Worm (Caenorhabditis elegans): ENCODE results near the gene C04C11.1.

C04C11.1 gene

DNA sequence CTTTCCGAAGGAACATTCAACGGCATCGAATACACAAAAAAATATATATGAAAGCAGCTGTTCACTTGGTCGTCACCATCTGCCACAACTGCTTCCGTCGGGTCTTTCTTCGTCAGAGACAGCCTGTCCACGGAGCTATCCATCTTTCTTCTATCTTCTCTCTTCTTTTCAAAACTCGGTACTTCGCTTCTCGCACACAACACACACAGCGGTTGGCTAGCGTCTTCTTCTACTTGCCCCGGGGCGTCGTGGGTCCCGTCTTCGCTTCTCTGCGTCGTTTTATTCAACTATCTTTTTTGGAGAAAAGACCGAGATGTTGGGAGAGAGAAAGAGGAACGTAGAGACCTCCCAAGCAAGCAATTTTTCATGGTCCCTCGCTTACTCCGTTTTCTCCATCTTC is 3.7 kb upstream of the C04C11.1 start:
- TF ChIP-seq nfyb-1 (GFP tag; IDR thresholded peaks at IDR 0.05) (0 out of 2 replicates have a peak, but pooled peaks have one; percentile 37), F57A8.1 (GFP tag; optimal IDR thresholded peaks at IDR 0.05) (no peak), ceh-91 (GFP tag; IDR thresholded peaks at IDR 0.05) (no peak), cebp-2 (GFP tag; IDR thresholded peaks at IDR 0.05) (no peak), let-607 (tag; optimal IDR thresholded peaks at IDR 0.05) (no peak), hmg-1.2 (GFP tag; IDR thresholded peaks at IDR 0.05) (peak; percentile 27; the same call in 1 of the 2 replicates), nhr-120 (GFP tag; IDR thresholded peaks at IDR 0.05) (no peak), attf-5 (GFP tag; optimal IDR thresholded peaks at IDR 0.05) (peak; percentile 12), nhr-90 (tag; optimal IDR thresholded peaks at IDR 0.05) (no peak), rcor-1 (GFP tag; IDR thresholded peaks at IDR 0.05) (peak; percentile 20; the same call in 1 of the 2 replicates), zfh-2 (GFP tag; conservative IDR thresholded peaks at IDR 0.05) (peak; percentile 45; the same call in 1 of the 2 replicates), cebp-1 (GFP tag; IDR thresholded peaks at IDR 0.05) (no peak), cebp-1 (tag; optimal IDR thresholded peaks at IDR 0.05) (peak; percentile 47), K12H6.12 (tag; optimal IDR thresholded peaks at IDR 0.05) (peak; percentile 82), F52B5.7 (tag; optimal IDR thresholded peaks at IDR 0.05) (peak; percentile 19), nfya-1 (tag; optimal IDR thresholded peaks at IDR 0.05; ENCODE audit: borderline replicate concordance, insufficient read depth) (no peak), aptf-2 (GFP tag; conservative IDR thresholded peaks at IDR 0.05) (no peak)

- no peak for TF ChIP-seq pha-4 (tag; optimal IDR thresholded peaks at IDR 0.05)
- TF ChIP-seq nhr-80 (tag; optimal IDR thresholded peaks at IDR 0.05), result peak; percentile 76
- no peak for TF ChIP-seq attf-6 (GFP tag; IDR thresholded peaks at IDR 0.05)
- TF ChIP-seq zfh-2 (GFP tag; conservative IDR thresholded peaks at IDR 0.05), result 0 out of 2 replicates have a peak, but pooled peaks have one; percentile 25
- no peak for TF ChIP-seq F55B11.4 (tag; optimal IDR thresholded peaks at IDR 0.05; ENCODE audit: borderline replicate concordance, insufficient read depth)
- no peak for TF ChIP-seq lir-1 (GFP tag; conservative IDR thresholded peaks at IDR 0.05)
These were observed 4.1 kb downstream of the C04C11.1 start for ce11 chrX:14024400-14024953.

DNA sequence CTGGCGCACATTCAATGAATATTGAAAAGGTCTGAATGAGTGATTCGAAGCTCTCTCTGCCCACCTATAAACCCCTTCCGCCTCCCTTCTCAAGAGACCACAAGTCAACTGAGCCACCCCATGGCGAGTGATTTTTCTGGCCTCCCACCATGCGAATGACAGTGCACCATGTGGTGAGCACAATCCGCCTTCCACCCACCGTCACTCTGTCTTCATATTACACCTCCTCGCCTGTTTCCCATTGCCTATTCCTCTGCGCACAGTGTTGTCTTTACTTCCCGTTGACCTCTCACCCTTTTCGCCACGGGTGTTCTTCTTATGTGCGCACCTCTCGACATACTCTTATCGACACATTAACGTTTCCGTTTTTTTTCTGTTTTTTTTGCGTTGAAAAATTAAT is 6.5 kb downstream of the C04C11.1 start:
- no peak for TF ChIP-seq aptf-3 (GFP tag; IDR thresholded peaks at IDR 0.05)
- no peak for TF ChIP-seq bed-2 (GFP tag; IDR thresholded peaks at IDR 0.05)
- no peak for TF ChIP-seq nhr-90 (tag; optimal IDR thresholded peaks at IDR 0.05)
- no peak for TF ChIP-seq akir-1 (GFP tag; optimal IDR thresholded peaks at IDR 0.05)
- TF ChIP-seq nfya-1 (tag; optimal IDR thresholded peaks at IDR 0.05; ENCODE audit: borderline replicate concordance, insufficient read depth), result no peak
- TF ChIP-seq zfh-2 (GFP tag; conservative IDR thresholded peaks at IDR 0.05), result peak; percentile 34; the same call in 1 of the 2 replicates
- no peak for TF ChIP-seq Y53F4B.3 (GFP tag; IDR thresholded peaks at IDR 0.05)

ce11 chrX:14028492-14028891 is 8.1 kb downstream of the C04C11.1 start:
- TF ChIP-seq let-607 (tag; optimal IDR thresholded peaks at IDR 0.05), result no peak
- TF ChIP-seq nhr-80 (tag; optimal IDR thresholded peaks at IDR 0.05), result no peak
- TF ChIP-seq aptf-2 (GFP tag; conservative IDR thresholded peaks at IDR 0.05), result no peak
- TF ChIP-seq F22D6.2 (tag; optimal IDR thresholded peaks at IDR 0.05), result no peak
- TF ChIP-seq lin-35 (GFP tag; optimal IDR thresholded peaks at IDR 0.05), result no peak
- no peak for TF ChIP-seq Y95B8A.8 (GFP tag; IDR thresholded peaks at IDR 0.05)
- no peak for TF ChIP-seq T26A5.8 (tag; optimal IDR thresholded peaks at IDR 0.05)
- TF ChIP-seq ceh-91 (GFP tag; IDR thresholded peaks at IDR 0.05), result no peak
- no peak for TF ChIP-seq dpff-1 (tag; optimal IDR thresholded peaks at IDR 0.05)
- TF ChIP-seq xnd-1 (tag; optimal IDR thresholded peaks at IDR 0.05), result no peak

Data from whole organism, young adult.